Worm (Caenorhabditis elegans) whole organism, L1 larva: ENCODE results near the gene T05C3.6.

ENCODE experiments used
- C04F5.9 ChIP-seq: sonication (generic microtip); optimal IDR thresholded peaks from 2 replicates; lab custom pipeline; 2016; ENCODE audit warnings: missing genetic modification characterization, missing compliant biosample characterization
- C34B4.2 ChIP-seq: sonication (generic microtip); optimal IDR thresholded peaks from 2 replicates; lab custom pipeline; 2017; ENCODE audit warnings: mild to moderate bottlenecking, missing genetic modification characterization, missing compliant biosample characterization
- F16B12.6 ChIP-seq: fragments of 150-350 bp; optimal IDR thresholded peaks from 2 replicates; lab custom pipeline; 2014; ENCODE audit warnings: missing biosample characterization, missing genetic modification characterization
- aha-1 ChIP-seq: fragments of 150-350 bp; optimal IDR thresholded peaks from 2 replicates; lab custom pipeline; 2014; ENCODE audit warnings: missing biosample characterization, missing genetic modification characterization
- aly-2 ChIP-seq: fragments of 150-350 bp; optimal IDR thresholded peaks from 2 replicates; lab custom pipeline; 2014; ENCODE audit warnings: missing biosample characterization, missing genetic modification characterization
- ama-1 ChIP-seq: fragments of 150-350 bp; optimal IDR thresholded peaks from 2 replicates; lab custom pipeline; 2014
- ceh-63 ChIP-seq: fragments of 200-800 bp; sonication (Bioruptor generic); optimal IDR thresholded peaks from 2 replicates; lab custom pipeline; 2018; ENCODE audit warnings: mild to moderate bottlenecking, missing genetic modification characterization, missing compliant biosample characterization
- ceh-82 ChIP-seq, 3 experiments: fragments of 150-350 bp in 1 of 3; sonication (generic microtip) in 2 of 3; optimal IDR thresholded peaks; 2 replicates each; lab custom pipeline; 2014 to 2017; ENCODE audit warnings: missing biosample characterization in 3 of 3, missing genetic modification characterization in 3 of 3
- ceh-88 ChIP-seq: fragments of 200-800 bp; sonication (Bioruptor generic); IDR thresholded peaks from 2 replicates; pipeline ENCODE4 v1.3.6; 2022; ENCODE audit warnings: missing genetic modification characterization, missing compliant biosample characterization
- ceh-90 ChIP-seq: sonication (generic microtip); optimal IDR thresholded peaks from 2 replicates; lab custom pipeline; 2016; ENCODE audit warnings: missing genetic modification characterization, missing compliant biosample characterization
- ces-1 ChIP-seq: fragments of 150-350 bp; optimal IDR thresholded peaks from 2 replicates; lab custom pipeline; 2014; ENCODE audit warnings: missing biosample characterization, missing genetic modification reagents, missing genetic modification characterization
- dpl-1 ChIP-seq, 3 experiments: fragments of 150-350 bp in 2 of 3; sonication (generic microtip) in 1 of 3; optimal IDR thresholded peaks; 2 replicates each; lab custom pipeline; 2014 to 2017; ENCODE audit warnings: missing biosample characterization in 3 of 3, missing genetic modification characterization in 3 of 3, missing genetic modification reagents in 3 of 3
- dsc-1 ChIP-seq: sonication (generic microtip); optimal IDR thresholded peaks from 2 replicates; lab custom pipeline; 2016; ENCODE audit warnings: mild to moderate bottlenecking, missing genetic modification characterization, missing compliant biosample characterization
- efl-1 ChIP-seq, 4 experiments: fragments of 150-350 bp; optimal IDR thresholded peaks in 3 of 4; peaks in 1 of 4; 1 replicate in 1 of 4; 2 replicates in 3 of 4; lab custom pipeline; 2014; ENCODE audit warnings: missing biosample characterization in 2 of 4, missing genetic modification characterization in 2 of 4, missing genetic modification reagents in 2 of 4
- efl-3 ChIP-seq: fragments of 200-800 bp; sonication (Bioruptor generic); optimal IDR thresholded peaks from 2 replicates; lab custom pipeline; 2018; ENCODE audit warnings: mild to moderate bottlenecking, missing genetic modification characterization, missing compliant biosample characterization
- ets-5 ChIP-seq: fragments of 200-800 bp; sonication (Bioruptor generic); IDR thresholded peaks from 2 replicates; pipeline ENCODE4 v1.3.6; 2022; ENCODE audit warnings: missing genetic modification characterization, missing compliant biosample characterization
- fkh-4 ChIP-seq: sonication (generic microtip); optimal IDR thresholded peaks from 2 replicates; lab custom pipeline; 2016; ENCODE audit warnings: missing compliant biosample characterization, missing genetic modification characterization, borderline replicate concordance
- fos-1 ChIP-seq: fragments of 150-350 bp; optimal IDR thresholded peaks from 2 replicates; lab custom pipeline; 2014; ENCODE audit warnings: missing biosample characterization, missing genetic modification characterization
- grh-1 ChIP-seq: fragments of 200-800 bp; sonication (Bioruptor generic); IDR thresholded peaks from 2 replicates; pipeline ENCODE4 v1.3.6; 2022; ENCODE audit warnings: missing genetic modification reagents, missing genetic modification characterization, missing compliant biosample characterization
- hlh-17 ChIP-seq: fragments of 200-800 bp; sonication (Bioruptor generic); optimal IDR thresholded peaks from 2 replicates; lab custom pipeline; 2018; ENCODE audit warnings: missing genetic modification characterization, mild to moderate bottlenecking, missing compliant biosample characterization, moderate library complexity, borderline replicate concordance
- isw-1 ChIP-seq: fragments of 200-800 bp; sonication (Bioruptor generic); IDR thresholded peaks from 2 replicates; pipeline ENCODE4 v1.3.6; 2022; ENCODE audit warnings: missing genetic modification characterization, missing compliant biosample characterization
- lin-14 ChIP-seq: fragments of 200-800 bp; sonication (Bioruptor generic); optimal IDR thresholded peaks from 2 replicates; lab custom pipeline; 2018; ENCODE audit warnings: mild to moderate bottlenecking, missing genetic modification characterization, moderate library complexity, missing compliant biosample characterization
- lir-3 ChIP-seq: sonication (generic microtip); optimal IDR thresholded peaks from 2 replicates; lab custom pipeline; 2016; ENCODE audit warnings: mild to moderate bottlenecking, missing genetic modification characterization, moderate library complexity, missing compliant biosample characterization; ENCODE audit not compliant: poor library complexity
- mab-9 ChIP-seq: fragments of 200-800 bp; sonication (Bioruptor generic); IDR thresholded peaks from 2 replicates; pipeline ENCODE4 v1.3.6; 2022; ENCODE audit warnings: missing genetic modification reagents, missing genetic modification characterization, missing compliant biosample characterization
- nhr-11 ChIP-seq: fragments of 150-350 bp; optimal IDR thresholded peaks from 2 replicates; lab custom pipeline; 2014; ENCODE audit warnings: missing biosample characterization, missing genetic modification characterization
- nhr-12 ChIP-seq: sonication (generic microtip); optimal IDR thresholded peaks from 2 replicates; lab custom pipeline; 2017; ENCODE audit warnings: missing biosample characterization, missing genetic modification characterization
- nhr-19 ChIP-seq: fragments of 200-800 bp; sonication (Bioruptor generic); conservative IDR thresholded peaks from 2 replicates; pipeline ENCODE4 v1.3.6; 2022; ENCODE audit warnings: missing genetic modification characterization, missing compliant biosample characterization
- nhr-20 ChIP-seq: sonication (generic microtip); optimal IDR thresholded peaks from 2 replicates; lab custom pipeline; 2016; ENCODE audit warnings: mild to moderate bottlenecking, missing genetic modification characterization, missing compliant biosample characterization
- nhr-237 ChIP-seq: fragments of 150-350 bp; optimal IDR thresholded peaks from 2 replicates; lab custom pipeline; 2014; ENCODE audit warnings: missing biosample characterization, missing genetic modification characterization
- nhr-28 ChIP-seq: fragments of 150-350 bp; optimal IDR thresholded peaks from 2 replicates; lab custom pipeline; 2014; ENCODE audit warnings: missing biosample characterization, missing genetic modification characterization
- nhr-47 ChIP-seq: sonication (generic microtip); optimal IDR thresholded peaks from 2 replicates; lab custom pipeline; 2016; ENCODE audit warnings: mild to moderate bottlenecking, missing genetic modification characterization, moderate library complexity, missing compliant biosample characterization
- nhr-71 ChIP-seq: sonication (generic microtip); optimal IDR thresholded peaks from 2 replicates; lab custom pipeline; 2016; ENCODE audit warnings: mild to moderate bottlenecking, missing genetic modification characterization, moderate library complexity, missing compliant biosample characterization
- nhr-77 ChIP-seq: fragments of 150-350 bp; optimal IDR thresholded peaks from 2 replicates; lab custom pipeline; 2014; ENCODE audit warnings: missing biosample characterization, missing genetic modification characterization
- nhr-85 ChIP-seq: sonication (generic microtip); peaks from one replicate; lab custom pipeline; 2016; ENCODE audit warnings: missing genetic modification characterization, inconsistent platforms, missing compliant biosample characterization
- nhr-90 ChIP-seq: sonication (generic microtip); optimal IDR thresholded peaks from 2 replicates; lab custom pipeline; 2016; ENCODE audit warnings: mild to moderate bottlenecking, missing genetic modification characterization, missing compliant biosample characterization; ENCODE audit not compliant: poor library complexity
- pag-3 ChIP-seq: sonication (generic microtip); optimal IDR thresholded peaks from 2 replicates; lab custom pipeline; 2017; ENCODE audit warnings: missing genetic modification characterization, mild to moderate bottlenecking, missing compliant biosample characterization, antibody characterized with exemption, borderline replicate concordance; ENCODE audit not compliant: insufficient read depth
- pqm-1 ChIP-seq: sonication (generic microtip); optimal IDR thresholded peaks from 3 replicates; lab custom pipeline; 2017; ENCODE audit warnings: missing biosample characterization, missing genetic modification characterization
- rnt-1 ChIP-seq: sonication (generic microtip); optimal IDR thresholded peaks from 2 replicates; lab custom pipeline; 2016; ENCODE audit warnings: mild to moderate bottlenecking, missing genetic modification characterization, moderate library complexity, missing compliant biosample characterization
- skn-1 ChIP-seq: fragments of 150-350 bp; optimal IDR thresholded peaks from 2 replicates; lab custom pipeline; 2014; ENCODE audit warnings: missing biosample characterization, missing genetic modification characterization
- snu-23 ChIP-seq: sonication (generic microtip); optimal IDR thresholded peaks from 2 replicates; lab custom pipeline; 2016; ENCODE audit warnings: missing genetic modification characterization, missing compliant biosample characterization
- sox-4 ChIP-seq: sonication (generic microtip); optimal IDR thresholded peaks from 2 replicates; lab custom pipeline; 2016; ENCODE audit warnings: missing genetic modification characterization, missing compliant biosample characterization
- sptf-1 ChIP-seq: fragments of 150-350 bp; optimal IDR thresholded peaks from 2 replicates; lab custom pipeline; 2014; ENCODE audit warnings: missing biosample characterization, missing genetic modification characterization
- sup-37 ChIP-seq: fragments of 200-800 bp; sonication (Bioruptor generic); optimal IDR thresholded peaks from 2 replicates; lab custom pipeline; 2018; ENCODE audit warnings: mild to moderate bottlenecking, missing genetic modification characterization, missing compliant biosample characterization
- swsn-7 ChIP-seq: sonication (generic microtip); optimal IDR thresholded peaks from 2 replicates; lab custom pipeline; 2016; ENCODE audit warnings: missing genetic modification characterization, missing compliant biosample characterization
- tbx-2 ChIP-seq: sonication (generic microtip); optimal IDR thresholded peaks from 2 replicates; lab custom pipeline; 2016; ENCODE audit warnings: missing genetic modification characterization, missing compliant biosample characterization
- tlp-1 ChIP-seq: fragments of 150-350 bp; optimal IDR thresholded peaks from 2 replicates; lab custom pipeline; 2014; ENCODE audit warnings: missing biosample characterization, missing genetic modification characterization
- unc-130 ChIP-seq: fragments of 150-350 bp; optimal IDR thresholded peaks from 2 replicates; lab custom pipeline; 2017; ENCODE audit warnings: missing biosample characterization, missing genetic modification characterization, inconsistent platforms
- unc-30 ChIP-seq: sonication (generic microtip); optimal IDR thresholded peaks from 2 replicates; lab custom pipeline; 2017; ENCODE audit warnings: missing biosample characterization, missing genetic modification characterization
- unc-86 ChIP-seq: sonication (generic microtip); optimal IDR thresholded peaks from 2 replicates; lab custom pipeline; 2016; ENCODE audit warnings: missing genetic modification characterization, missing compliant biosample characterization
- vab-15 ChIP-seq: sonication (generic microtip); optimal IDR thresholded peaks from 2 replicates; lab custom pipeline; 2017; ENCODE audit warnings: missing genotype, mild to moderate bottlenecking, missing genetic modification characterization, missing compliant biosample characterization
- zag-1 ChIP-seq: fragments of 150-350 bp; optimal IDR thresholded peaks from 2 replicates; lab custom pipeline; 2014; ENCODE audit warnings: missing biosample characterization, missing genetic modification characterization
- ztf-11 ChIP-seq, 2 experiments: sonication (generic microtip); optimal IDR thresholded peaks; 2 replicates each; lab custom pipeline; 2016 to 2017; ENCODE audit warnings: missing genetic modification characterization in 2 of 2, missing biosample characterization in 1 of 2, missing compliant biosample characterization in 1 of 2

T05C3.6 gene

DNA sequence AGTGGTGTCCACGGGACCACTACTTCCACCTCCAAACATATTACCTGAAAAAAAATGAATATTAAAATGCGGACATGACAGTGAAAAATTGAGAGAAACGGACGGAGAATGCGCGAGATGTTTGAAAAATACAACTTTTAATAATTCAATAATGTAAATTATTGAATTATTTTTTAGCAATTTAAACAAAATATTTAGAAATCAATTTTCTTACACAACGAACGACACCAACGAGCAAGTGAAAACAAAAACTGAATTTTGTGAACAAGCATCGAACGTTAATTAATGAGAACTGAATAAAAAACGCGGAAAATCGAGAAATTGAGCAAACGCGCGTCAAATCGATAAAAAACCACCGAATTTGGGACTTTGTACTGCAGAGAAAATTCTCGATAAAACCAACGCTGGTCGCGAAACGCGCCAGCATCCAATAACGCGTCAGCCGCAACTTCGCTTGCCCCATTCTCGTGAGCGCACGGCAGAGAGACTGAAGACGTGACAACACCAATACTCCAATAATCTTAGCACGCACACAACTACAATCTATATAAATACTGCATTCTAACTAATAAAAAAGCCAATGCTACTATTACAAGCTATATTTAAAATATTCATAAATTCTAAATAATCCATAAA lies 14.7 kb downstream of the T05C3.6 start, which contains the start of the genes dnj-19 and nhr-47:
dnj-19 (minus strand) TSS at position 51 of the 636 bp plus-strand sequence.
nhr-47 (plus strand) TSS at position 447 of the 636 bp plus-strand sequence.
- TF ChIP-seq nhr-11 (tag; lab: Kevin White, UChicago) (peak; percentile 82), isw-1 (GFP tag; lab: Robert Waterston, UW) (peak; percentile 89), dsc-1 (tag; lab: Kevin White, UChicago) (peak; percentile 96), C34B4.2 (no peak), tbx-2 (tag; lab: Kevin White, UChicago) (peak; percentile 95), hlh-17 (GFP tag; lab: Kevin White, UChicago) (no peak), nhr-237 (tag; lab: Kevin White, UChicago) (peak; percentile 29), zag-1 (tag; lab: Kevin White, UChicago) (no peak), lin-14 (peak; percentile 93), pqm-1 (no peak), nhr-71 (tag; lab: Kevin White, UChicago) (peak; percentile 96), nhr-90 (tag; lab: Kevin White, UChicago) (peak; percentile 94), aly-2 (tag; lab: Kevin White, UChicago) (peak; percentile 21), sox-4 (tag; lab: Kevin White, UChicago) (peak; percentile 91), ets-5 (GFP tag; lab: Robert Waterston, UW) (no peak), nhr-77 (tag; lab: Kevin White, UChicago) (peak; percentile 82), nhr-19 (GFP tag; lab: Robert Waterston, UW) (peak; percentile 95), dpl-1 (GFP tag; optimal IDR thresholded peaks at IDR 0.05; lab: Kevin White, UChicago) (peak; percentile 80 to 86 (median 86)), efl-1 (optimal IDR thresholded peaks at IDR 0.05; lab: Kevin White, UChicago) (peak; percentile 88), efl-1 (GFP tag; optimal IDR thresholded peaks at IDR 0.05 in 1 of 2; lab: Kevin White, UChicago) (peak; percentile 81 to 98), skn-1 (peak; percentile 68), swsn-7 (tag; lab: Kevin White, UChicago) (peak; percentile 96), F16B12.6 (tag; lab: Kevin White, UChicago) (peak; percentile 59), C04F5.9 (peak; percentile 28), fos-1 (peak; percentile 72), tlp-1 (tag; lab: Kevin White, UChicago) (no peak), aha-1 (tag; lab: Kevin White, UChicago) (peak; percentile 51), unc-86 (tag; lab: Kevin White, UChicago) (peak; percentile 94), ceh-88 (GFP tag; lab: Robert Waterston, UW) (peak; percentile 77), grh-1 (GFP tag; lab: Robert Waterston, UW) (peak; percentile 90), unc-30 (tag; lab: Kevin White, UChicago) (no peak), lir-3 (tag; lab: Kevin White, UChicago) (peak; percentile 79), ceh-90 (tag; lab: Kevin White, UChicago) (no peak), sptf-1 (no peak), ztf-11 (tag; optimal IDR thresholded peaks at IDR 0.05; lab: Kevin White, UChicago) (peak in 1 of 2 experiments; percentile 72), ceh-82 (tag; optimal IDR thresholded peaks at IDR 0.05; lab: Kevin White, UChicago) (peak; percentile 92 to 95 (median 94)), ama-1 (lab: Kevin White, UChicago) (no peak), nhr-85 (peak; percentile 89), unc-130 (peak; percentile 73), fkh-4 (tag; lab: Kevin White, UChicago) (peak; percentile 36), ceh-63 (no peak), sup-37 (GFP tag; lab: Kevin White, UChicago) (peak; percentile 90), efl-3 (peak; percentile 51), mab-9 (GFP tag; lab: Robert Waterston, UW) (peak; percentile 86), nhr-28 (tag; lab: Kevin White, UChicago) (no peak), snu-23 (GFP tag; lab: Kevin White, UChicago) (peak; percentile 95), nhr-12 (tag; lab: Kevin White, UChicago) (peak; percentile 36), nhr-47 (tag; lab: Kevin White, UChicago) (no peak), vab-15 (tag; lab: Kevin White, UChicago) (no peak), rnt-1 (tag; lab: Kevin White, UChicago) (peak; percentile 94), pag-3 (tag; lab: Kevin White, UChicago) (peak; percentile 22), ces-1 (GFP tag; lab: Kevin White, UChicago) (no peak), nhr-20 (peak; percentile 96)
